Worm (Caenorhabditis elegans): ENCODE data around the gene col-121.

DNA sequence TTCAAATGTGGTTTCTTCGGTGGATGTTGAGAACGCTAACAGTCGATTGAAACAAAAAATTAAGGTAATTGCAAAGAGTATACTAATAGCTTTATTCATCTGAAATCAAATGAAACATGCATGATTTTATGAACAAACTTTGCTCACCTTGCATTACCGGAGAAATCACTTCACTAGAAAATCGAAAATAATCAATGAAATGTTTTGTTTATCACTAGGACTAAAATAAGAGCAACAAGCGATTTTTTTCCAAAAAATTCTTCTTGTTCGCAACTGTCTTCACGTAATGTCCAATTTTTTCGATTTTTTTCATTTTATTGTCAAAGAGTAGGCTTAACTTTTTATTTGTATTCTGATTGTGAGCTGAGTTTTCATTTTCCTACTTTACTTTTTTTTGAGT lies 26.4 kb upstream of the col-121 start, which contains the start of gene F56D5.9:
- TF ChIP-seq elt-3 (tag; optimal IDR thresholded peaks at IDR 0.05) (no peak), snpc-4 (tag; optimal IDR thresholded peaks at IDR 0.05) (no peak), mep-1 (tag; optimal IDR thresholded peaks at IDR 0.05) (no peak), ces-1 (GFP tag; optimal IDR thresholded peaks at IDR 0.05) (no peak), nhr-12 (tag; optimal IDR thresholded peaks at IDR 0.05) (no peak), nhr-237 (tag; optimal IDR thresholded peaks at IDR 0.05) (no peak), nhr-76 (tag; optimal IDR thresholded peaks at IDR 0.05) (no peak), pha-4 (tag; optimal IDR thresholded peaks at IDR 0.05) (no peak), elt-1 (tag; optimal IDR thresholded peaks at IDR 0.05; ENCODE audit: borderline replicate concordance, insufficient read depth) (no peak), M03D4.4 (tag; optimal IDR thresholded peaks at IDR 0.05) (no peak), mab-5 (tag; optimal IDR thresholded peaks at IDR 0.05) (no peak), unc-62 (GFP tag; optimal IDR thresholded peaks at IDR 0.05) (no peak), ham-2 (GFP tag; optimal IDR thresholded peaks at IDR 0.05) (no peak), zip-8 (tag; optimal IDR thresholded peaks at IDR 0.05) (no peak)

Data from whole organism, mixed stage, embryonic.